Worm (Caenorhabditis elegans): ENCODE measurements around the gene nspb-10.

Gene nspb-10

DNA sequence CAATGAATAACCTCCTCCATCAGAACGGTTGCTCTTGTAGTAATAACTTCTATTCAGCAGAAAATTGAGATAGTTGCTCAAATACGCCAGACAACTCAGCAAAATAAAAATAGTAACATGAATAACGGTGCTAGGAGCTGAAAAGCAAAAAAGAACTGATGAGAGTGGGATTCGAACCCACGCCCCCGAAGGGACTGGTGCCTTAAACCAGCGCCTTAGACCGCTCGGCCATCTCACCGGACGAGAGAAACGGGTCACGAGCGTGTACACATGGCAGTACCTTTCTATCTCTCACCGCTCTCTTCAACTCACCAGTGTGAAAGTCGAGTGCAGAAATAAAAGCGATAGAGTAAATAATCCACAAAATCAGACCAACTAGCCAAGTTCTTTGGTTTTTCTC, 47.1 kb upstream of the nspb-10 start (continued):
- no peak for TF ChIP-seq lir-3 (tag; optimal IDR thresholded peaks at IDR 0.05)
- TF ChIP-seq unc-39 (tag; optimal IDR thresholded peaks at IDR 0.05): no peak
- TF ChIP-seq egl-27 (tag; optimal IDR thresholded peaks at IDR 0.05): no peak
- no peak for TF ChIP-seq cey-2 (tag; optimal IDR thresholded peaks at IDR 0.05; ENCODE audit: borderline replicate concordance, insufficient read depth)
- TF ChIP-seq dpl-1 (GFP tag; optimal IDR thresholded peaks at IDR 0.05): no peak
- no peak for TF ChIP-seq ztf-11 (tag; optimal IDR thresholded peaks at IDR 0.05)
- TF ChIP-seq vab-7 (GFP tag; IDR thresholded peaks at IDR 0.05): peak; percentile 71
- peak; percentile 64; the same call in 1 of the 2 replicates for TF ChIP-seq arid-1 (GFP tag; conservative IDR thresholded peaks at IDR 0.05)
- no peak for TF ChIP-seq F10B5.3 (tag; optimal IDR thresholded peaks at IDR 0.05)
- TF ChIP-seq F44E2.7 (GFP tag; IDR thresholded peaks at IDR 0.05): no peak
- peak; percentile 53 for TF ChIP-seq dmd-6 (GFP tag; IDR thresholded peaks at IDR 0.05)
- TF ChIP-seq ZK337.2 (GFP tag; IDR thresholded peaks at IDR 0.05): no peak
- TF ChIP-seq D1046.2 (GFP tag; IDR thresholded peaks at IDR 0.05): 0 out of 2 replicates have a peak, but pooled peaks have one; percentile 63
- TF ChIP-seq nhr-10 (tag; optimal IDR thresholded peaks at IDR 0.05): no peak
- TF ChIP-seq lin-15B (tag; optimal IDR thresholded peaks at IDR 0.05): no peak
- TF ChIP-seq ceh-32 (tag; optimal IDR thresholded peaks at IDR 0.05; ENCODE audit: poor library complexity): no peak
- peak; percentile 10 for TF ChIP-seq mxl-3 (GFP tag; optimal IDR thresholded peaks at IDR 0.05)
- TF ChIP-seq ceh-20 (GFP tag; IDR thresholded peaks at IDR 0.05): peak; percentile 67; the same call in 1 of the 2 replicates
- TF ChIP-seq saeg-2 (GFP tag; IDR thresholded peaks at IDR 0.05): no peak
- peak; percentile 84 for TF ChIP-seq dmd-8 (GFP tag; IDR thresholded peaks at IDR 0.05)
- TF ChIP-seq zip-2 (tag; optimal IDR thresholded peaks at IDR 0.05): no peak
- no peak for TF ChIP-seq aly-2 (tag; optimal IDR thresholded peaks at IDR 0.05)
- TF ChIP-seq ZK546.5 (tag; optimal IDR thresholded peaks at IDR 0.05): no peak
- peak; percentile 36 for TF ChIP-seq nhr-28 (tag; optimal IDR thresholded peaks at IDR 0.05)
- no peak for TF ChIP-seq F37D6.2 (tag; optimal IDR thresholded peaks at IDR 0.05)
- peak; percentile 59 for TF ChIP-seq T26A8.4 (GFP tag; IDR thresholded peaks at IDR 0.05)
- TF ChIP-seq hmg-1.1 (GFP tag; IDR thresholded peaks at IDR 0.05): peak; percentile 88
- TF ChIP-seq dve-1 (tag; optimal IDR thresholded peaks at IDR 0.05; ENCODE audit: insufficient read depth): no peak
- TF ChIP-seq fos-1 (tag; optimal IDR thresholded peaks at IDR 0.05): no peak
- TF ChIP-seq R02D3.7 (tag; optimal IDR thresholded peaks at IDR 0.05): no peak
- no peak for TF ChIP-seq skn-1 (tag; optimal IDR thresholded peaks at IDR 0.05)

DNA sequence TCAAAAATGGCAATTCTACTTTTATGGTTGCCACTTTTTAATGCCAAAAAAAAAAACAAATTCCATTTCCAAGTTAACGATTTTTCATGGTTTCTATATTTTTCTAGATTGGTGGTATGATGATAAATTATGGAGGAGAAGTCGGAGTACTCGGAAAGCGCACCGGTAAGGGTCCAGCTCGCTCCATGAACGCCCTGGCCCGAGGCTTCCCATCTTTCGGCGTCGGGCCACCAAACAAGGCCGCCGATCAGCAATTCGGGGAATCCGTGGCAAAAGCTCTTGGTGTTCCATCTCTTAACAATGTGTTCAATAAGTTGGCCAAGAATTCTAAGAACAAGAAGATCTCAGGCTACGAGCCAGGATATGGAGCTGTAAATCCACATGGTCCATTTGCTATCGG, 46.0 kb upstream of the nspb-10 start:
- TF ChIP-seq set-16 (GFP tag; IDR thresholded peaks at IDR 0.05) (peak; percentile 63), aha-1 (tag) (peak; percentile 61), madf-5 (GFP tag; IDR thresholded peaks at IDR 0.05) (no peak)

- TF ChIP-seq unc-62 (GFP tag; optimal IDR thresholded peaks at IDR 0.05 in 1 of 2): peak in 1 of 2 experiments; percentile 45
- no peak for TF ChIP-seq unc-62 (tag; optimal IDR thresholded peaks at IDR 0.05)
- no peak for TF ChIP-seq F49E8.2 (tag; optimal IDR thresholded peaks at IDR 0.05; ENCODE audit: borderline replicate concordance)
These were observed 44.8 kb upstream of the nspb-10 start, which contains the start of gene C38C6.3 for ce11 chrII:14632823-14633222. TSS of gene C38C6.3 (plus strand) at chrII:14633123.

DNA sequence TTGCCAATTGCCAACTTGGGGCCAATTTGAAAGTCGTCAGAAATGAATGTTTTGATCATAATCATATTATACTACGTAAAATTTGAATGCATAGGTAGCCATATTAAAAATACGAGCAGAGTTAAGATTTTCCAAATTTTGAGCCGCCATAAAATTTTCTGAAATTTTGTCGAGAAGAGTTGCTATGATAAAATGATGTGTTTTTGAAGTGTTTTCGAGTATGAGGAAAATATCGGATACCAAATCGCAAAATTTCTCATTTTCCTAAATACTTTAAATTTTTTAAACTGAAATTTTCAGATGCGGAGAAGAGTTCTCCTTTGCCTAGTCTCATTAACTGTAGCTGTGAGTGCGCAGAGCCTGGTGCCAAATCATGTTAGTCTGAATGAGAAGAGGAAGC, 39.3 kb upstream of the nspb-10 start, which contains the start of gene tag-297:
Gene tag-297 (plus strand): TSS at position 301 of the 400 bp plus-strand sequence.
- TF ChIP-seq mdl-1 (tag; optimal IDR thresholded peaks at IDR 0.05) (no peak), ceh-32 (tag; optimal IDR thresholded peaks at IDR 0.05; ENCODE audit: poor library complexity) (no peak), fkh-10 (GFP tag; optimal IDR thresholded peaks at IDR 0.05) (no peak), lin-13 (GFP tag; optimal IDR thresholded peaks at IDR 0.05) (no peak), jun-1 (tag; optimal IDR thresholded peaks at IDR 0.05) (no peak), nhr-111 (GFP tag; optimal IDR thresholded peaks at IDR 0.05) (no peak), egl-43 (GFP tag; IDR thresholded peaks at IDR 0.05) (no peak), zfp-3 (GFP tag; conservative IDR thresholded peaks at IDR 0.05) (no peak), php-3 (GFP tag; IDR thresholded peaks at IDR 0.05) (no peak), F49E8.2 (tag; optimal IDR thresholded peaks at IDR 0.05; ENCODE audit: borderline replicate concordance) (no peak), ZK546.5 (tag; optimal IDR thresholded peaks at IDR 0.05) (no peak), lim-7 (GFP tag; IDR thresholded peaks at IDR 0.05) (no peak), madf-5 (GFP tag; IDR thresholded peaks at IDR 0.05) (no peak), lin-1 (GFP tag; IDR thresholded peaks at IDR 0.05) (no peak), nhr-76 (tag; optimal IDR thresholded peaks at IDR 0.05) (no peak)
